Fruit fly (Drosophila melanogaster): ENCODE measurements around the gene CG10597.

Gene CG10597

dm6 chrX:17206046-17206445 is 24.8 kb downstream of the CG10597 start, which contains the start of gene CG32564:
Gene CG32564 (plus strand): TSS chrX:17206407.
- TF ChIP-seq insv (optimal IDR thresholded peaks at IDR 0.05): no peak
- no peak for TF ChIP-seq h (optimal IDR thresholded peaks at IDR 0.05)
- no peak for TF ChIP-seq ttk (optimal IDR thresholded peaks at IDR 0.05)
- no peak for TF ChIP-seq Myc (optimal IDR thresholded peaks at IDR 0.05)
- no peak for TF ChIP-seq psq (optimal IDR thresholded peaks at IDR 0.05)
- TF ChIP-seq Sin3A (optimal IDR thresholded peaks at IDR 0.05): no peak

- TF ChIP-seq Myc (optimal IDR thresholded peaks at IDR 0.05) (no peak), ttk (optimal IDR thresholded peaks at IDR 0.05) (no peak), Sin3A (optimal IDR thresholded peaks at IDR 0.05) (no peak), h (optimal IDR thresholded peaks at IDR 0.05) (no peak)
Observed at dm6 chrX:17205028-17205427, 25.8 kb downstream of the CG10597 start.

dm6 chrX:17202498-17203162 is 28.2 kb downstream of the CG10597 start, which contains the start of the genes TTLL1A and CG5070:
Gene TTLL1A (minus strand): TSS chrX:17202598.
Gene CG5070 (plus strand): TSS chrX:17203112.
- TF ChIP-seq psq (optimal IDR thresholded peaks at IDR 0.05): no peak
- no peak for TF ChIP-seq Myc (optimal IDR thresholded peaks at IDR 0.05)
- no peak for TF ChIP-seq ttk (optimal IDR thresholded peaks at IDR 0.05)
- no peak for TF ChIP-seq Sin3A (optimal IDR thresholded peaks at IDR 0.05)
- no peak for TF ChIP-seq h (optimal IDR thresholded peaks at IDR 0.05)
- TF ChIP-seq insv (optimal IDR thresholded peaks at IDR 0.05): no peak

DNA sequence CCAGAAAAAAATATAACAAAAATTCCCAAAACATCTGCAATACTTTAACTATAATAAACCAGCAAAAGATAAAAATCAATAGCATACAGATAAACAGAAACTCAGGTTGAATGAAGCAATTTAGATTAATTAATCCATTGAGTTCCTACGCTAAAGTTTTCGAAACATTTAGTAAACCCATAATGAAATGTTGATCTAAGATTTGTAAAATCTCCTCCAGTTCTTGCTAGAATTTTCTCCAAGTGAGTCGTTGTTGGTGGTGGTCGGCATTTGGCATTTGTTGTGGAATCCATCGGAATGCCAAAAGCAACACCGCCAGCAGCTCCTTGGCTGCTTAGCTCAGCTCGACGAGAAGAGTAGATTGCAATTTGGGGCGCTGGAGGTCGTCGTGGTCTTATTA is 42.7 kb downstream of the CG10597 start:
- TF ChIP-seq Sin3A (optimal IDR thresholded peaks at IDR 0.05): no peak
- TF ChIP-seq psq (optimal IDR thresholded peaks at IDR 0.05): no peak
- TF ChIP-seq ttk (optimal IDR thresholded peaks at IDR 0.05): no peak
- TF ChIP-seq h (optimal IDR thresholded peaks at IDR 0.05): no peak
- no peak for TF ChIP-seq Myc (optimal IDR thresholded peaks at IDR 0.05)
- TF ChIP-seq insv (optimal IDR thresholded peaks at IDR 0.05): no peak

DNA sequence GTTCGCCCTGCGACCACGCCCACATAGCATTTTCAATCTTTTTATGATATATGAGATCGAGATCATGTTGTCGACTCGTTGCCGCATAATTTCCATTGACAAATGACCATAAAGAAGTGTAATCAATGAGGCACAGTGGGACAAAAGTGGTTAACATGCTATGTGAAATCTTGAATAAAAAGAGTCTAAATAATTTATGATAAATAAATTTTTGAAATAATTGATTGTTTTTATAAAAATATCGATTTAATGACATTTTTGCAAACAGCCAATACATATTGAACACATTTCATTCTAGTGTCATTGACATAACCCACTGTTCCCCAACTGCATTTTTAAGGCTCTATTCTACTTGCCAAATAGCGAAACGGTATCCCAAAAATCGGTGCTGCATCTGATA is 43.3 kb downstream of the CG10597 start:
- TF ChIP-seq Myc (optimal IDR thresholded peaks at IDR 0.05) (no peak), h (optimal IDR thresholded peaks at IDR 0.05) (no peak), ttk (optimal IDR thresholded peaks at IDR 0.05) (no peak)

dm6 chrX:17186432-17186831 is 44.4 kb downstream of the CG10597 start:
- TF ChIP-seq ttk (optimal IDR thresholded peaks at IDR 0.05) (no peak), psq (optimal IDR thresholded peaks at IDR 0.05) (no peak), Sin3A (optimal IDR thresholded peaks at IDR 0.05) (no peak)

DNA sequence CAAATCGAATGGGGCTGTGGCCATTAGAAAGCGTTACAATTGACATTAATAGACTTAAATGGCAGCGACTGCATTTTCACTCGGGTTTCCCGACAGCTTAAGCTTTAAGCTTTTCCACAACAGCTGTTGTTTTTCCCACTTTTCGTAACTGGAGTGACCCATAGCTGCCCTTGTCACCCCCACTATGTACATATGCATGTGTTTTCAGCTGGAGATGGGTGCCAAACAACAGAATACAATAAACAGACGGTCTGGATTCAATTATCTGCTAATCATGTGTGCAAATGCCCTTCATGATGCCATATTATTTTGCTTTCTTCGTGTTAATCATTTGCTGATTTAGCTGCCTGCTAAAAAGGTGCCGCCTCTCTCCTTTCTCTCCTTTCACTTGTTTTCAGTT is 47.4 kb downstream of the CG10597 start:
- TF ChIP-seq psq (optimal IDR thresholded peaks at IDR 0.05) (no peak), h (optimal IDR thresholded peaks at IDR 0.05) (no peak), Sin3A (optimal IDR thresholded peaks at IDR 0.05) (no peak), ttk (optimal IDR thresholded peaks at IDR 0.05) (no peak), insv (optimal IDR thresholded peaks at IDR 0.05) (no peak), Myc (optimal IDR thresholded peaks at IDR 0.05) (no peak)

DNA sequence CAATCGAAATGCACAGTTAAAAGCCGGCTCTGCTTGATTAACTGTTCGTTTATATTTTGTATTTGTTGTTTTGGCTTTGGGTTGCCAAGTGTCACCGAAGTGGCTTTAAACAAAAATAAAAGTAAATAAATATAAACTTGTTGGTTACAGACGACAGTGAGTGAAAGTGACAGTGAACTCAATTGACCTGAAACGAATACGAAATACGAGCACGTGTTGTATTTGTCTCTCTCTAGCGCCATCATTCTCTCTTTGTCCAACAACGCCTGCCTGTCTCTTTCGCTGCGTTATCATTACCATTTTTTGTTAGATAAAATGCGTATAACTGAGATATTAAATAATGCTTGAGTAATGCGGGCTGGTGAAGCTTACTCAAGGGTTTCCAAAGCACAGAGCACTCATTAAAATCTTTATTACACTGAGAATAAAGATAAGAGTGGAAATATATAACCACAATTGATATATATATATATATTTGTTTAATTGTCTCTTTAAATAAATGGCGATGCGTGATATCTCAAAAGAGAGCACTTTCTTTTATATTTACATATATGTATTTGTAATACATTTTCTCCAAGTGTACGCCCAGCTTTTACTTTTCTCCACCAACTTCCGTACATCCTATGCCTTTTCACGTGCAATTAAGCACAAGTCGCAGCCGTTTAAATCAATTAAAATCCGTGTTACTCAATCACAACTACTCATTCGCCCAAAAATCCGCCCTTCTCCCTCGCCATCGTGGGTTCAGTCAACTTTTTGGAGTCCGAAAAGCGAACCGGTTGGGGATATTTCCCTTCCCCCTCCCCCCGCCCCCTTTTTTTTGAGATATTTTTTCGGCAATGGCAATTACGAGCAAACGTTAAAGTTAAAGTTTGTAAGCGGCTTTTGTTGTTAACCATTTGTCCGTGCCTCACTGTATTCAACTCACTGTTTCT is 49.3 kb downstream of the CG10597 start:
- TF ChIP-seq Sin3A (optimal IDR thresholded peaks at IDR 0.05) (no peak), ttk (optimal IDR thresholded peaks at IDR 0.05) (no peak), h (optimal IDR thresholded peaks at IDR 0.05) (no peak), Myc (optimal IDR thresholded peaks at IDR 0.05) (no peak), psq (optimal IDR thresholded peaks at IDR 0.05) (no peak)

- no peak for TF ChIP-seq psq (optimal IDR thresholded peaks at IDR 0.05)
- no peak for TF ChIP-seq Myc (optimal IDR thresholded peaks at IDR 0.05)
- no peak for TF ChIP-seq insv (optimal IDR thresholded peaks at IDR 0.05)
- TF ChIP-seq h (optimal IDR thresholded peaks at IDR 0.05): no peak
- TF ChIP-seq Sin3A (optimal IDR thresholded peaks at IDR 0.05): no peak
- TF ChIP-seq ttk (optimal IDR thresholded peaks at IDR 0.05): no peak
Observed at dm6 chrX:17180523-17180922, 50.3 kb downstream of the CG10597 start.
